Fruit fly (Drosophila melanogaster): ENCODE results near the gene tll.

dm6 chr3R:30842639-30843476, 9.3 kb upstream of the tll start:
- no peak for TF ChIP-seq CG8478 (optimal IDR thresholded peaks at IDR 0.05)
- TF ChIP-seq CTCF (optimal IDR thresholded peaks at IDR 0.05): no peak

All from S2 (cell line).